Fruit fly (Drosophila melanogaster) whole organism, pupa: ENCODE results near the gene Ppt1.

Source experiments
- CG10348 ChIP-seq: fragments of 200-800 bp; sonication (Bioruptor generic); IDR thresholded peaks from 2 replicates; pipeline ENCODE4 v1.3.6; 2022; ENCODE audit warnings: missing biosample characterization, missing genetic modification characterization
- CG12605 ChIP-seq: fragments of 200-800 bp; sonication (Bioruptor generic); IDR thresholded peaks from 2 replicates; pipeline ENCODE4 v1.3.6; 2022; ENCODE audit warnings: missing biosample characterization, missing genetic modification characterization
- CG14655 ChIP-seq: fragments of 200-800 bp; sonication (Bioruptor generic); optimal IDR thresholded peaks from 3 replicates; lab custom pipeline; 2017; ENCODE audit warnings: mild to moderate bottlenecking, missing biosample characterization, missing genetic modification reagents, missing genetic modification characterization
- CG17806 ChIP-seq: fragments of 200-800 bp; sonication (Bioruptor generic); optimal IDR thresholded peaks from 2 replicates; lab custom pipeline; 2018; ENCODE audit warnings: missing biosample characterization, mild to moderate bottlenecking, missing genetic modification characterization, moderate library complexity
- CG34367 ChIP-seq: fragments of 200-800 bp; sonication (Bioruptor generic); optimal IDR thresholded peaks from 2 replicates; lab custom pipeline; 2018; ENCODE audit warnings: missing biosample characterization, mild to moderate bottlenecking, missing genetic modification characterization
- CG8159 ChIP-seq: fragments of 200-800 bp; sonication (Bioruptor generic); optimal IDR thresholded peaks from 3 replicates; lab custom pipeline; 2018; ENCODE audit warnings: missing biosample characterization, mild to moderate bottlenecking, missing genetic modification characterization, moderate library complexity
- CG8301 ChIP-seq: fragments of 200-800 bp; sonication (Bioruptor generic); optimal IDR thresholded peaks from 2 replicates; lab custom pipeline; 2018; ENCODE audit warnings: missing biosample characterization, mild to moderate bottlenecking, missing genetic modification characterization
- EcR ChIP-seq: fragments of 200-800 bp; sonication (Bioruptor generic); optimal IDR thresholded peaks from 3 replicates; lab custom pipeline; 2019; ENCODE audit warnings: missing biosample characterization, missing genetic modification characterization, mild to moderate bottlenecking, moderate library complexity, missing genetic modification reagents
- Pif1B ChIP-seq: fragments of 200-800 bp; sonication (Bioruptor generic); optimal IDR thresholded peaks from 3 replicates; lab custom pipeline; 2016; ENCODE audit warnings: missing biosample characterization, missing genetic modification characterization

- TF ChIP-seq CG14655 (GFP tag; lab: Kevin White, UChicago) (no peak), Pif1B (GFP tag; lab: Kevin White, UChicago) (no peak), CG34367 (tag; lab: Kevin White, UChicago) (no peak), CG17806 (tag; lab: Kevin White, UChicago) (no peak), CG8301 (tag; lab: Kevin White, UChicago) (no peak), EcR (GFP tag; lab: Kevin White, UChicago) (no peak), CG10348 (GFP tag; lab: Robert Waterston, UW) (no peak), CG12605 (no peak), CG8159 (no peak)
These were observed 23.0 kb downstream of the Ppt1 start for dm6 chrX:8667070-8667469.
